Fruit fly (Drosophila melanogaster) whole organism: ENCODE data around the gene CG14684.

Experiments used
- CG8478 ChIP-seq: fragments of >200 bp; optimal IDR thresholded peaks from 2 replicates; lab custom pipeline; 2018; ENCODE audit warnings: inconsistent platforms
- Dll ChIP-seq: fragments of >200 bp; optimal IDR thresholded peaks from 2 replicates; lab custom pipeline; 2017
- EcR ChIP-seq, 2 experiments: fragments of >200 bp; optimal IDR thresholded peaks; 2 replicates each; lab custom pipeline; 2017; ENCODE audit warnings: missing biosample characterization in 2 of 2, missing genetic modification characterization in 2 of 2, missing genetic modification reagents in 2 of 2
- pan ChIP-seq: fragments of >200 bp; optimal IDR thresholded peaks from 2 replicates; lab custom pipeline; 2017
- psq ChIP-seq: fragments of >200 bp; optimal IDR thresholded peaks from 2 replicates; lab custom pipeline; 2017
- usp ChIP-seq: fragments of >200 bp; optimal IDR thresholded peaks from 2 replicates; lab custom pipeline; 2017; ENCODE audit warnings: missing biosample characterization, missing genetic modification characterization, mixed read lengths

dm6 chr3R:10677245-10677902 is 29.4 kb upstream of the CG14684 start, which contains the start of gene CG6465:
- no peak for TF ChIP-seq Dll (lab: Kevin White, UChicago)
- TF ChIP-seq psq (lab: Kevin White, UChicago) = no peak
- TF ChIP-seq CG8478 (lab: Kevin White, UChicago) = no peak
- TF ChIP-seq pan (lab: Kevin White, UChicago) = no peak
- TF ChIP-seq usp (GFP tag; lab: Kevin White, UChicago) = no peak
- peak; percentile 57 to 89 for TF ChIP-seq EcR (GFP tag; optimal IDR thresholded peaks at IDR 0.05; lab: Kevin White, UChicago)
